Worm (Caenorhabditis elegans): Measurements from ENCODE around the gene gei-15.

gei-15 gene

ce11 chrX:6819633-6820032, 3.4 kb downstream of the gei-15 start:
- no peak for TF ChIP-seq mab-5 (tag; optimal IDR thresholded peaks at IDR 0.05)
- no peak for TF ChIP-seq hlh-1 (tag; optimal IDR thresholded peaks at IDR 0.05)
- TF ChIP-seq nhr-76 (tag; optimal IDR thresholded peaks at IDR 0.05), result no peak
- no peak for TF ChIP-seq ceh-83 (GFP tag; optimal IDR thresholded peaks at IDR 0.05)
- TF ChIP-seq tbx-8 (GFP tag; optimal IDR thresholded peaks at IDR 0.05), result no peak
- TF ChIP-seq ceh-43 (GFP tag; optimal IDR thresholded peaks at IDR 0.05), result no peak
- TF ChIP-seq mep-1 (tag; optimal IDR thresholded peaks at IDR 0.05), result no peak
- no peak for TF ChIP-seq elt-1 (tag; optimal IDR thresholded peaks at IDR 0.05; ENCODE audit: borderline replicate concordance, insufficient read depth)
- TF ChIP-seq lin-32 (GFP tag; optimal IDR thresholded peaks at IDR 0.05), result no peak
- TF ChIP-seq nhr-2 (tag; optimal IDR thresholded peaks at IDR 0.05), result no peak
- TF ChIP-seq snpc-4 (tag; optimal IDR thresholded peaks at IDR 0.05), result no peak
- TF ChIP-seq unc-120 (tag; optimal IDR thresholded peaks at IDR 0.05; ENCODE audit: poor library complexity, severe bottlenecking), result no peak
- TF ChIP-seq mls-2 (tag; optimal IDR thresholded peaks at IDR 0.05), result no peak
- no peak for TF ChIP-seq drap-1 (GFP tag; optimal IDR thresholded peaks at IDR 0.05)
- no peak for TF ChIP-seq lsy-2 (tag; optimal IDR thresholded peaks at IDR 0.05)
- no peak for TF ChIP-seq ztf-11 (tag; optimal IDR thresholded peaks at IDR 0.05)
- no peak for TF ChIP-seq pha-4 (tag; optimal IDR thresholded peaks at IDR 0.05)
- TF ChIP-seq ham-2 (GFP tag; optimal IDR thresholded peaks at IDR 0.05), result no peak

DNA sequence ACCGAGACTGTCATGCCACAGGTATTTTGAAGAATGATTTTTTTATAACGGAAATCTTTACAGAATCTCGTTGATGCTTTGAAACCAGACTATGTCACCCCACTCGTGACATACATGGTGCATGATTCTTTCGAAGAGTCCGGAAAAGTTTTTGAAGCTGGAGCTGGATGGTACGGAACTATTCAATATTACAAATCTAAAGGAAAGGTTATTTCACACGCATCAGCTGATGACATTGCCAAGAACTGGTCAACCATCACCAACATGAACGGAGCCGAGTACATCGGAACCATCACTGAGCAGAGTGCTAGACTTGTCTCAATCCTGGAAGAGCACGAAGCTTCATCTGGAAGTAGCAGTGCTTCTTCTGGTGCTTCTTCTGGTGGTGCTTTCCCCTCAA, 3.9 kb downstream of the gei-15 start:
- no peak for TF ChIP-seq hlh-1 (tag; optimal IDR thresholded peaks at IDR 0.05)
- TF ChIP-seq ceh-83 (GFP tag; optimal IDR thresholded peaks at IDR 0.05), result no peak
- no peak for TF ChIP-seq mls-2 (tag; optimal IDR thresholded peaks at IDR 0.05)
- TF ChIP-seq unc-62 (GFP tag; optimal IDR thresholded peaks at IDR 0.05), result no peak
- TF ChIP-seq drap-1 (GFP tag; optimal IDR thresholded peaks at IDR 0.05), result no peak
- TF ChIP-seq tbx-8 (GFP tag; optimal IDR thresholded peaks at IDR 0.05), result no peak
- no peak for TF ChIP-seq unc-39 (tag; optimal IDR thresholded peaks at IDR 0.05)
- TF ChIP-seq elt-1 (tag; optimal IDR thresholded peaks at IDR 0.05; ENCODE audit: borderline replicate concordance, insufficient read depth), result no peak
- TF ChIP-seq ztf-11 (tag; optimal IDR thresholded peaks at IDR 0.05), result no peak
- no peak for TF ChIP-seq cnd-1 (tag; optimal IDR thresholded peaks at IDR 0.05)
- TF ChIP-seq flh-1 (GFP tag; optimal IDR thresholded peaks at IDR 0.05), result no peak
- no peak for TF ChIP-seq lin-13 (tag; optimal IDR thresholded peaks at IDR 0.05)
- no peak for TF ChIP-seq nhr-28 (tag; optimal IDR thresholded peaks at IDR 0.05)
- no peak for TF ChIP-seq unc-120 (tag; optimal IDR thresholded peaks at IDR 0.05; ENCODE audit: poor library complexity, severe bottlenecking)
- no peak for TF ChIP-seq ces-1 (GFP tag; optimal IDR thresholded peaks at IDR 0.05)
- no peak for TF ChIP-seq M03D4.4 (tag; optimal IDR thresholded peaks at IDR 0.05)
- no peak for TF ChIP-seq sem-2 (GFP tag; optimal IDR thresholded peaks at IDR 0.05)
- no peak for TF ChIP-seq lin-32 (GFP tag; optimal IDR thresholded peaks at IDR 0.05)
- no peak for TF ChIP-seq nhr-76 (tag; optimal IDR thresholded peaks at IDR 0.05)
- no peak for TF ChIP-seq lsy-2 (tag; optimal IDR thresholded peaks at IDR 0.05)

- no peak for TF ChIP-seq nhr-237 (tag; optimal IDR thresholded peaks at IDR 0.05)
- no peak for TF ChIP-seq elt-3 (tag; optimal IDR thresholded peaks at IDR 0.05)
- TF ChIP-seq mls-2 (tag; optimal IDR thresholded peaks at IDR 0.05), result no peak
- no peak for TF ChIP-seq nhr-28 (tag; optimal IDR thresholded peaks at IDR 0.05)
- no peak for TF ChIP-seq flh-1 (GFP tag; optimal IDR thresholded peaks at IDR 0.05)
- no peak for TF ChIP-seq nhr-2 (tag; optimal IDR thresholded peaks at IDR 0.05)
- TF ChIP-seq sem-2 (GFP tag; optimal IDR thresholded peaks at IDR 0.05), result no peak
- no peak for TF ChIP-seq elt-1 (tag; optimal IDR thresholded peaks at IDR 0.05; ENCODE audit: borderline replicate concordance, insufficient read depth)
- no peak for TF ChIP-seq zip-8 (tag; optimal IDR thresholded peaks at IDR 0.05)
- TF ChIP-seq snpc-4 (tag; optimal IDR thresholded peaks at IDR 0.05), result no peak
- TF ChIP-seq M03D4.4 (tag; optimal IDR thresholded peaks at IDR 0.05), result no peak
- no peak for TF ChIP-seq pha-4 (tag; optimal IDR thresholded peaks at IDR 0.05)
- TF ChIP-seq drap-1 (GFP tag; optimal IDR thresholded peaks at IDR 0.05), result no peak
- no peak for TF ChIP-seq hlh-1 (tag; optimal IDR thresholded peaks at IDR 0.05)
- TF ChIP-seq blmp-1 (tag; optimal IDR thresholded peaks at IDR 0.05), result no peak
- no peak for TF ChIP-seq unc-39 (tag; optimal IDR thresholded peaks at IDR 0.05)
- no peak for TF ChIP-seq nhr-76 (tag; optimal IDR thresholded peaks at IDR 0.05)
- no peak for TF ChIP-seq ceh-39 (tag; optimal IDR thresholded peaks at IDR 0.05)
- no peak for TF ChIP-seq ztf-11 (tag; optimal IDR thresholded peaks at IDR 0.05)
- TF ChIP-seq cnd-1 (tag; optimal IDR thresholded peaks at IDR 0.05), result no peak
Observed at ce11 chrX:6818036-6818488, 5.0 kb downstream of the gei-15 start, which contains the start of gene dhs-28. Gene dhs-28 (plus strand): TSS chrX:6818438.

- TF ChIP-seq mab-5 (tag; optimal IDR thresholded peaks at IDR 0.05) (no peak), nhr-12 (tag; optimal IDR thresholded peaks at IDR 0.05) (no peak), blmp-1 (tag; optimal IDR thresholded peaks at IDR 0.05) (no peak), ham-2 (GFP tag; optimal IDR thresholded peaks at IDR 0.05) (no peak), zip-8 (tag; optimal IDR thresholded peaks at IDR 0.05) (no peak), sem-2 (GFP tag; optimal IDR thresholded peaks at IDR 0.05) (no peak), ztf-11 (tag; optimal IDR thresholded peaks at IDR 0.05) (no peak), unc-120 (tag; optimal IDR thresholded peaks at IDR 0.05; ENCODE audit: poor library complexity, severe bottlenecking) (no peak), mls-2 (tag; optimal IDR thresholded peaks at IDR 0.05) (no peak), cnd-1 (tag; optimal IDR thresholded peaks at IDR 0.05) (no peak), ceh-83 (GFP tag; optimal IDR thresholded peaks at IDR 0.05) (no peak), lsy-2 (tag; optimal IDR thresholded peaks at IDR 0.05) (no peak), pha-4 (tag; optimal IDR thresholded peaks at IDR 0.05) (no peak), tbx-8 (GFP tag; optimal IDR thresholded peaks at IDR 0.05) (no peak), unc-62 (GFP tag; optimal IDR thresholded peaks at IDR 0.05) (no peak), snpc-4 (tag; optimal IDR thresholded peaks at IDR 0.05) (no peak), ceh-39 (tag; optimal IDR thresholded peaks at IDR 0.05) (no peak), nhr-76 (tag; optimal IDR thresholded peaks at IDR 0.05) (no peak), ceh-43 (GFP tag; optimal IDR thresholded peaks at IDR 0.05) (no peak), lin-32 (GFP tag; optimal IDR thresholded peaks at IDR 0.05) (no peak)
Observed at ce11 chrX:6813025-6813424, 10.0 kb downstream of the gei-15 start.

Data from whole organism, mixed stage, embryonic.